Worm (Caenorhabditis elegans) whole organism, midembryonic: ENCODE measurements around the gene F23H12.3.

Experiments
- T22C8.4 ChIP-seq: fragments of 200-800 bp; sonication (Bioruptor generic); IDR thresholded peaks from 2 replicates; pipeline ENCODE4 v1.3.6; 2022; ENCODE audit warnings: missing genetic modification characterization, missing compliant biosample characterization
- cog-1 ChIP-seq: sonication (generic microtip); optimal IDR thresholded peaks from 2 replicates; lab custom pipeline; 2016; ENCODE audit warnings: missing genetic modification characterization, missing compliant biosample characterization
- flt-1 ChIP-seq: fragments of 200-800 bp; sonication (Bioruptor generic); IDR thresholded peaks from 2 replicates; pipeline ENCODE4 v1.3.6; 2022; ENCODE audit warnings: missing genetic modification characterization, missing compliant biosample characterization
- klf-2 ChIP-seq: fragments of 200-800 bp; sonication (Bioruptor generic); conservative IDR thresholded peaks from 2 replicates; pipeline ENCODE4 v1.3.6; 2022; ENCODE audit warnings: missing genetic modification reagents, missing genetic modification characterization, missing compliant biosample characterization
- med-1 ChIP-seq: sonication (generic microtip); optimal IDR thresholded peaks from 2 replicates; lab custom pipeline; 2017; ENCODE audit warnings: missing genetic modification characterization, mild to moderate bottlenecking, missing compliant biosample characterization, antibody characterized with exemption, missing genetic modification reagents; ENCODE audit not compliant: insufficient read depth
- ref-1 ChIP-seq: fragments of 200-800 bp; sonication (Bioruptor generic); conservative IDR thresholded peaks from 2 replicates; pipeline ENCODE4 v1.3.6; 2022; ENCODE audit warnings: missing genetic modification reagents, missing genetic modification characterization, missing compliant biosample characterization
- tab-1 ChIP-seq: fragments of 200-800 bp; sonication (Bioruptor generic); IDR thresholded peaks from 2 replicates; pipeline ENCODE4 v1.3.6; 2022; ENCODE audit warnings: missing genetic modification characterization, missing compliant biosample characterization
- ztf-23 ChIP-seq: fragments of 200-800 bp; sonication (Bioruptor generic); IDR thresholded peaks from 2 replicates; pipeline ENCODE4 v1.3.6; 2022; ENCODE audit warnings: missing genetic modification reagents, missing genetic modification characterization, missing compliant biosample characterization
- ztf-29 ChIP-seq: fragments of 200-800 bp; sonication (Bioruptor generic); IDR thresholded peaks from 2 replicates; pipeline ENCODE4 v1.3.6; 2022; ENCODE audit warnings: missing genetic modification reagents, missing genetic modification characterization, missing compliant biosample characterization

Gene F23H12.3

ce11 chrV:12305677-12306076 lies 39.3 kb upstream of the F23H12.3 start:
- TF ChIP-seq ref-1 (GFP tag; lab: Robert Waterston, UW), result no peak
- TF ChIP-seq T22C8.4, result no peak
- no peak for TF ChIP-seq ztf-29
- TF ChIP-seq ztf-23 (GFP tag; lab: Robert Waterston, UW), result no peak
- TF ChIP-seq med-1, result no peak
- no peak for TF ChIP-seq flt-1 (GFP tag; lab: Robert Waterston, UW)
- no peak for TF ChIP-seq klf-2 (GFP tag; lab: Robert Waterston, UW)
- no peak for TF ChIP-seq cog-1
- no peak for TF ChIP-seq tab-1 (GFP tag; lab: Robert Waterston, UW)

- TF ChIP-seq T22C8.4 (no peak), klf-2 (GFP tag; lab: Robert Waterston, UW) (no peak), tab-1 (GFP tag; lab: Robert Waterston, UW) (no peak), ztf-29 (no peak), flt-1 (GFP tag; lab: Robert Waterston, UW) (no peak), cog-1 (no peak), ref-1 (GFP tag; lab: Robert Waterston, UW) (no peak)
These were observed 37.9 kb upstream of the F23H12.3 start, which contains the start of gene srg-45 for ce11 chrV:12307011-12307540. TSS of gene srg-45 (plus strand) at chrV:12307490.

- TF ChIP-seq ref-1 (GFP tag; lab: Robert Waterston, UW), result no peak
- TF ChIP-seq ztf-29, result no peak
- no peak for TF ChIP-seq klf-2 (GFP tag; lab: Robert Waterston, UW)
- TF ChIP-seq ztf-23 (GFP tag; lab: Robert Waterston, UW), result no peak
- no peak for TF ChIP-seq T22C8.4
- no peak for TF ChIP-seq tab-1 (GFP tag; lab: Robert Waterston, UW)
- no peak for TF ChIP-seq flt-1 (GFP tag; lab: Robert Waterston, UW)
- TF ChIP-seq cog-1, result no peak
- no peak for TF ChIP-seq med-1
These were observed 34.7 kb upstream of the F23H12.3 start, which contains the start of gene hpo-30 for ce11 chrV:12310256-12310655. TSS of gene hpo-30 (minus strand) at chrV:12310356.

ce11 chrV:12314413-12314812 lies 30.5 kb upstream of the F23H12.3 start:
- TF ChIP-seq tab-1 (GFP tag; lab: Robert Waterston, UW) (no peak), ztf-23 (GFP tag; lab: Robert Waterston, UW) (no peak)

ce11 chrV:12316076-12316475 lies 28.9 kb upstream of the F23H12.3 start:
- no peak for TF ChIP-seq klf-2 (GFP tag; lab: Robert Waterston, UW)
- no peak for TF ChIP-seq flt-1 (GFP tag; lab: Robert Waterston, UW)
- no peak for TF ChIP-seq ztf-29
- TF ChIP-seq ztf-23 (GFP tag; lab: Robert Waterston, UW), result no peak
- no peak for TF ChIP-seq cog-1
- no peak for TF ChIP-seq med-1
- no peak for TF ChIP-seq tab-1 (GFP tag; lab: Robert Waterston, UW)
- no peak for TF ChIP-seq ref-1 (GFP tag; lab: Robert Waterston, UW)
- TF ChIP-seq T22C8.4, result no peak

- TF ChIP-seq T22C8.4, result no peak
- TF ChIP-seq klf-2 (GFP tag; lab: Robert Waterston, UW), result no peak
- no peak for TF ChIP-seq med-1
- no peak for TF ChIP-seq cog-1
- TF ChIP-seq tab-1 (GFP tag; lab: Robert Waterston, UW), result no peak
- no peak for TF ChIP-seq ztf-29
- TF ChIP-seq ref-1 (GFP tag; lab: Robert Waterston, UW), result no peak
- TF ChIP-seq flt-1 (GFP tag; lab: Robert Waterston, UW), result no peak
- no peak for TF ChIP-seq ztf-23 (GFP tag; lab: Robert Waterston, UW)
These were observed 27.9 kb upstream of the F23H12.3 start, which contains the start of gene R04F11.3 for ce11 chrV:12317080-12317479. TSS of gene R04F11.3 (minus strand) at chrV:12317180.

- TF ChIP-seq tab-1 (GFP tag; lab: Robert Waterston, UW) (no peak), cog-1 (peak; percentile 9), ztf-23 (GFP tag; lab: Robert Waterston, UW) (no peak)
These were observed 26.9 kb upstream of the F23H12.3 start, which contains the start of the genes R04F11.5 and R04F11.2 for ce11 chrV:12317894-12318553. TSS of gene R04F11.5 (minus strand) at chrV:12318019. TSS of gene R04F11.2 (plus strand) at chrV:12318381.

ce11 chrV:12320274-12320839 lies 24.6 kb upstream of the F23H12.3 start:
- no peak for TF ChIP-seq ztf-29

ce11 chrV:12326638-12327037 lies 18.3 kb upstream of the F23H12.3 start:
- no peak for TF ChIP-seq flt-1 (GFP tag; lab: Robert Waterston, UW)

- TF ChIP-seq cog-1 (no peak), ztf-29 (no peak), flt-1 (GFP tag; lab: Robert Waterston, UW) (no peak), med-1 (no peak), tab-1 (GFP tag; lab: Robert Waterston, UW) (no peak), T22C8.4 (no peak), ztf-23 (GFP tag; lab: Robert Waterston, UW) (no peak), klf-2 (GFP tag; lab: Robert Waterston, UW) (no peak), ref-1 (GFP tag; lab: Robert Waterston, UW) (no peak)
These were observed 15.8 kb upstream of the F23H12.3 start for ce11 chrV:12329173-12329572.

ce11 chrV:12331820-12332219 lies 13.1 kb upstream of the F23H12.3 start:
- TF ChIP-seq tab-1 (GFP tag; lab: Robert Waterston, UW) (peak; percentile 61; the same call in 1 of the 2 replicates), flt-1 (GFP tag; lab: Robert Waterston, UW) (peak; percentile 79), ztf-23 (GFP tag; lab: Robert Waterston, UW) (peak; percentile 71), ref-1 (GFP tag; lab: Robert Waterston, UW) (peak; percentile 46; the same call in 1 of the 2 replicates), med-1 (no peak)
